Worm (Caenorhabditis elegans) whole organism, early embryonic: ENCODE results near the gene mom-1.

ENCODE experiments used
- B0310.2 ChIP-seq: sonication (generic microtip); optimal IDR thresholded peaks from 2 replicates; lab custom pipeline; 2016; ENCODE audit warnings: mild to moderate bottlenecking, missing genetic modification characterization, missing compliant biosample characterization
- F13C5.2 ChIP-seq: sonication (generic microtip); optimal IDR thresholded peaks from 2 replicates; lab custom pipeline; 2017; ENCODE audit warnings: mild to moderate bottlenecking, missing genetic modification characterization, inconsistent platforms, missing compliant biosample characterization
- aly-1 ChIP-seq: sonication (generic microtip); optimal IDR thresholded peaks from 2 replicates; lab custom pipeline; 2016; ENCODE audit warnings: missing genetic modification characterization, missing compliant biosample characterization
- ama-1 ChIP-seq: fragments of 150-350 bp; optimal IDR thresholded peaks from 2 replicates; lab custom pipeline; 2014
- ceh-13 ChIP-seq: fragments of 200-800 bp; sonication (Bioruptor generic); optimal IDR thresholded peaks from 2 replicates; lab custom pipeline; 2018; ENCODE audit warnings: mild to moderate bottlenecking, missing genetic modification characterization, missing compliant biosample characterization
- ceh-36 ChIP-seq: sonication (generic microtip); optimal IDR thresholded peaks from 2 replicates; lab custom pipeline; 2016; ENCODE audit warnings: missing genetic modification characterization, inconsistent platforms, missing compliant biosample characterization
- flt-1 ChIP-seq: fragments of 200-800 bp; sonication (Bioruptor generic); IDR thresholded peaks from 2 replicates; pipeline ENCODE4 v1.3.6; 2022; ENCODE audit warnings: missing genetic modification characterization, missing compliant biosample characterization
- hmbx-1 ChIP-seq: sonication (generic microtip); optimal IDR thresholded peaks from 2 replicates; lab custom pipeline; 2016; ENCODE audit warnings: mild to moderate bottlenecking, missing genetic modification characterization, missing compliant biosample characterization
- hmg-4 ChIP-seq: fragments of 200-800 bp; sonication (Bioruptor generic); optimal IDR thresholded peaks from 2 replicates; lab custom pipeline; 2018; ENCODE audit warnings: mild to moderate bottlenecking, missing genetic modification characterization, missing compliant biosample characterization
- pes-1 ChIP-seq: fragments of 200-800 bp; sonication (Bioruptor generic); IDR thresholded peaks from 2 replicates; pipeline ENCODE4 v1.3.6; 2022; ENCODE audit warnings: missing genetic modification reagents, missing genetic modification characterization, missing compliant biosample characterization
- sea-1 ChIP-seq: fragments of 200-800 bp; sonication (Bioruptor generic); conservative IDR thresholded peaks from 2 replicates; pipeline ENCODE4 v1.3.6; 2022; ENCODE audit warnings: missing genetic modification characterization, missing compliant biosample characterization
- tbx-11 ChIP-seq: fragments of 200-800 bp; sonication (Bioruptor generic); IDR thresholded peaks from 2 replicates; pipeline ENCODE4 v1.3.6; 2022; ENCODE audit warnings: missing genetic modification characterization, missing compliant biosample characterization
- tra-4 ChIP-seq: sonication (generic microtip); optimal IDR thresholded peaks from 2 replicates; lab custom pipeline; 2017; ENCODE audit warnings: missing genetic modification characterization, missing compliant biosample characterization

DNA sequence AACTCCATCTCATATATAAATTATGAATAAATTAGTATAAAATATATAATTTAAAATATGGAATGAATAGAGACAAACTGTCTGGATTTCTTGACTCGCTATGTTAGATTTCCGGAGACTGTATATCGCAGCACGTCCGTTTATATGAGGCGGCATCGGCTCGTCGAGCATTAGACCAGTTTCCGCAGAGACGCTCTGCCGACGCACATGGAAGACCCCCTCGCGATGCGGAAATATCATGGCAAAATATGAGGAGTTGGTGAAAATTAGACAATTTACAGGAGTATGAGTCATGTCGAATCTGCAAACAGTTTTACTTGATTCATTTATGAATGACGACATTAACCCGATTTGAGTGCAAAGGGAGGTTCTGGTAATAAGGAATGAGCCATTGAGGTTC, 26.6 kb downstream of the mom-1 start, which contains the start of gene chtb-3:
- no peak for TF ChIP-seq hmbx-1
- no peak for TF ChIP-seq aly-1 (tag; lab: Kevin White, UChicago)
- no peak for TF ChIP-seq ama-1 (lab: Kevin White, UChicago)
- TF ChIP-seq ceh-13: no peak
- TF ChIP-seq tbx-11 (GFP tag; lab: Robert Waterston, UW): no peak
- TF ChIP-seq flt-1 (GFP tag; lab: Robert Waterston, UW): no peak
- TF ChIP-seq sea-1: no peak
- no peak for TF ChIP-seq F13C5.2 (tag; lab: Kevin White, UChicago)
- no peak for TF ChIP-seq B0310.2 (tag; lab: Kevin White, UChicago)
- no peak for TF ChIP-seq ceh-36 (tag; lab: Kevin White, UChicago)
- TF ChIP-seq hmg-4: no peak
- TF ChIP-seq pes-1: no peak
- no peak for TF ChIP-seq tra-4 (tag; lab: Kevin White, UChicago)
